Worm (Caenorhabditis elegans) whole organism, midembryonic: Measurements from ENCODE around the gene let-754.

Experiments
- T22C8.4 ChIP-seq: fragments of 200-800 bp; sonication (Bioruptor generic); IDR thresholded peaks from 2 replicates; pipeline ENCODE4 v1.3.6; 2022; ENCODE audit warnings: missing genetic modification characterization, missing compliant biosample characterization
- cog-1 ChIP-seq: sonication (generic microtip); optimal IDR thresholded peaks from 2 replicates; lab custom pipeline; 2016; ENCODE audit warnings: missing genetic modification characterization, missing compliant biosample characterization
- flt-1 ChIP-seq: fragments of 200-800 bp; sonication (Bioruptor generic); IDR thresholded peaks from 2 replicates; pipeline ENCODE4 v1.3.6; 2022; ENCODE audit warnings: missing genetic modification characterization, missing compliant biosample characterization
- klf-2 ChIP-seq: fragments of 200-800 bp; sonication (Bioruptor generic); conservative IDR thresholded peaks from 2 replicates; pipeline ENCODE4 v1.3.6; 2022; ENCODE audit warnings: missing genetic modification reagents, missing genetic modification characterization, missing compliant biosample characterization
- ref-1 ChIP-seq: fragments of 200-800 bp; sonication (Bioruptor generic); conservative IDR thresholded peaks from 2 replicates; pipeline ENCODE4 v1.3.6; 2022; ENCODE audit warnings: missing genetic modification reagents, missing genetic modification characterization, missing compliant biosample characterization
- tab-1 ChIP-seq: fragments of 200-800 bp; sonication (Bioruptor generic); IDR thresholded peaks from 2 replicates; pipeline ENCODE4 v1.3.6; 2022; ENCODE audit warnings: missing genetic modification characterization, missing compliant biosample characterization
- ztf-23 ChIP-seq: fragments of 200-800 bp; sonication (Bioruptor generic); IDR thresholded peaks from 2 replicates; pipeline ENCODE4 v1.3.6; 2022; ENCODE audit warnings: missing genetic modification reagents, missing genetic modification characterization, missing compliant biosample characterization
- ztf-29 ChIP-seq: fragments of 200-800 bp; sonication (Bioruptor generic); IDR thresholded peaks from 2 replicates; pipeline ENCODE4 v1.3.6; 2022; ENCODE audit warnings: missing genetic modification reagents, missing genetic modification characterization, missing compliant biosample characterization

DNA sequence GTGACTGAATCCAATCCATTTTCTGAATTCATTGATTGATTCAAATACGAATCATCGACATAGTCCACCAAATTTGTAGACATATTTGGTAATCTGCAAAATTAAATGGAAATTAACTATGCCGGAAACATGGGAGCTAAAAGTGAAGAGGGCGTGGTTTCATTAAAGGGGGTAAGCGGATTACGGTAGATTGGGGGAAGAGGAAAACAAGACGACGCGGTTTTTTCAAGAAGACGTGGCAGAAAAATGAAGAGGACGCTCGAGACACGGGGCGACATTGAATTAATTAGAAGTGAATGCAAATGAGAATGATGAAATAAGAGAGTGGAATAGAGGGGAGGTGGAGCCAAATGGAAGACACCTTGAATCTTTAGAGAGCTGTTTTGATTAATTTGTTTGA is 43.2 kb upstream of the let-754 start, which contains the start of gene npr-17:
- TF ChIP-seq T22C8.4 (GFP tag; lab: Robert Waterston, UW) (no peak), flt-1 (no peak), ztf-23 (GFP tag; lab: Robert Waterston, UW) (no peak), cog-1 (no peak), klf-2 (GFP tag; lab: Robert Waterston, UW) (no peak), tab-1 (GFP tag; lab: Robert Waterston, UW) (no peak), ztf-29 (GFP tag; lab: Robert Waterston, UW) (no peak), ref-1 (GFP tag; lab: Robert Waterston, UW) (no peak)
